Worm (Caenorhabditis elegans): ENCODE results near the gene T22D1.5.
A peak's percentile ranks its signal among the peaks of the same experiment; 100 is the strongest.

The T22D1.5 gene

ce11 chrIV:6905947-6906489, 2.3 kb downstream of the T22D1.5 start, which contains the start of the genes T22D1.17 and T22D1.8 (continued):
- TF ChIP-seq ctbp-1 (GFP tag; IDR thresholded peaks at IDR 0.05) (no peak), dmd-6 (GFP tag; IDR thresholded peaks at IDR 0.05) (no peak), F49E8.2 (tag; optimal IDR thresholded peaks at IDR 0.05; ENCODE audit: borderline replicate concordance) (peak; percentile 30)

- no peak for TF ChIP-seq daf-19 (GFP tag; conservative IDR thresholded peaks at IDR 0.05)
- TF ChIP-seq nhr-28 (tag; optimal IDR thresholded peaks at IDR 0.05): no peak
- TF ChIP-seq pha-4 (GFP tag; IDR thresholded peaks at IDR 0.05): peak; percentile 17; the same call in 1 of the 2 replicates
- TF ChIP-seq pha-4 (tag; optimal IDR thresholded peaks at IDR 0.05): no peak
- no peak for TF ChIP-seq lin-13 (GFP tag; optimal IDR thresholded peaks at IDR 0.05)
- peak; percentile 97 for TF ChIP-seq set-16 (GFP tag; IDR thresholded peaks at IDR 0.05)
- TF ChIP-seq ctbp-1 (GFP tag; IDR thresholded peaks at IDR 0.05): 0 out of 2 replicates have a peak, but pooled peaks have one; percentile 11
Observed at ce11 chrIV:6907487-6907886, 3.7 kb downstream of the T22D1.5 start.

DNA sequence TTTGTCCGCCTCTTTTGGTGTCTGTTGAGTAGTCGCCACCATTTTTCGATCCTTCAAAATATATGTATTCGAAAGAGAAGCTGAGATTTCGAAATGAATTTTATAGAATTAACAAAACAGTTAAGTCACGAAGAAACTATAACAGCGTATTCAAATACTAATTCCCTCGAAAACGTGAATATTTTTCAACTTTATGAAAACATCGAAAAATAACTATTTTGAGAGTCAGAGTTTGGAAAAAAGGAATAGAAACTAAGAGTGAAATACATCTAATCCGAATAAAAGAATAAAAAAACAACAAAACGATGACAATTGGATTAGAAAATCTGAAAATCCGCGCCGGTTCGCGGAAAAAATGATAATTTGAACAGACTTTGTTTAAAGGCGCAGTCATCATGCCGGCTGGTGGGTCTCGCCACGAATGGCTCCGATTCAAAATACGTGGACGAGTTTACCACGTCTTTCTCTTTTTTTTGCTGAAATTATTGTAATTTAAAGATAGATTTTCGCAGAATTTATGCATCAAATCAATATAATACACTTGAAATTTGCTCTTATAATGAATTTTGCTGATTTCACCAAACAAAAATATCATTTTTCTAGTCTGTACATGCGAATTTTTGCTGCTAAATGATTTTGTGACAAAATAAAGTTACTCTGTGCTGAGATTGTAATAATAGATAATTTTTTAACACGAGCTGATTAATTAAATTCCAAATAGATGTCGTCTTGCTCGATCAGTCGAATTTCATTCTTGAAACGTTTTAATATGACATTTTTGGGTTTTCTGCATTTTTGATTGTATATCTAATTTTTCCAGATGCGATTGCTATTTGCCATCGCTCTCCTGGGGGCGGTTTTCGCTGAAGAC, 6.3 kb downstream of the T22D1.5 start, which contains the start of the genes rpn-1 and ribo-1:
Gene rpn-1, minus strand, starts transcription at position 51 of the 871 bp plus-strand sequence.
Gene ribo-1, plus strand, starts transcription at position 821 of the 871 bp plus-strand sequence.
- no peak for TF ChIP-seq hlh-30 (tag; optimal IDR thresholded peaks at IDR 0.05; ENCODE audit: insufficient read depth)
- TF ChIP-seq dpl-1 (GFP tag; optimal IDR thresholded peaks at IDR 0.05): peak; percentile 57
- peak; percentile 9 for TF ChIP-seq dve-1 (tag; optimal IDR thresholded peaks at IDR 0.05; ENCODE audit: insufficient read depth)
- peak; percentile 39 for TF ChIP-seq mes-2 (tag; optimal IDR thresholded peaks at IDR 0.05; ENCODE audit: poor library complexity, severe bottlenecking)
- no peak for TF ChIP-seq lin-29 (GFP tag; IDR thresholded peaks at IDR 0.05)
- TF ChIP-seq unc-62 (GFP tag; optimal IDR thresholded peaks at IDR 0.05 in 1 of 2): peak in 1 of 2 experiments; percentile 19
- TF ChIP-seq unc-62 (tag; optimal IDR thresholded peaks at IDR 0.05): no peak
- peak; percentile 88 for TF ChIP-seq aha-1 (tag)
- peak; percentile 53 for TF ChIP-seq unc-130 (GFP tag; optimal IDR thresholded peaks at IDR 0.05)
- TF ChIP-seq lsy-2 (tag; optimal IDR thresholded peaks at IDR 0.05): peak in 1 of 2 experiments; percentile 64
- peak; percentile 15 for TF ChIP-seq nhr-6 (tag; optimal IDR thresholded peaks at IDR 0.05)
- TF ChIP-seq ZK546.5 (tag; optimal IDR thresholded peaks at IDR 0.05): no peak
- TF ChIP-seq hif-1 (tag; optimal IDR thresholded peaks at IDR 0.05): no peak
- no peak for TF ChIP-seq daf-16 (GFP tag; optimal IDR thresholded peaks at IDR 0.05)
- peak; percentile 25 for TF ChIP-seq daf-16 (tag; optimal IDR thresholded peaks at IDR 0.05)
- no peak for TF ChIP-seq Y5F2A.4 (GFP tag; optimal IDR thresholded peaks at IDR 0.05)
- no peak for TF ChIP-seq R02D3.7 (tag; optimal IDR thresholded peaks at IDR 0.05)

- TF ChIP-seq nhr-42 (GFP tag; IDR thresholded peaks at IDR 0.05) (no peak), unc-62 (GFP tag; optimal IDR thresholded peaks at IDR 0.05 in 1 of 2) (no peak), unc-62 (tag; optimal IDR thresholded peaks at IDR 0.05) (no peak), ceh-20 (GFP tag; IDR thresholded peaks at IDR 0.05) (no peak), ama-1 (optimal IDR thresholded peaks at IDR 0.05) (peak; percentile 28), dmd-6 (GFP tag; IDR thresholded peaks at IDR 0.05) (no peak), lin-38 (GFP tag; IDR thresholded peaks at IDR 0.05) (peak; percentile 36), ces-1 (GFP tag; optimal IDR thresholded peaks at IDR 0.05) (no peak), T26A8.4 (GFP tag; IDR thresholded peaks at IDR 0.05) (peak; percentile 42; the same call in 1 of the 2 replicates), snpc-1.2 (GFP tag; IDR thresholded peaks at IDR 0.05) (peak; percentile 59), lsy-2 (tag; optimal IDR thresholded peaks at IDR 0.05) (peak in 1 of 2 experiments; percentile 15), pha-4 (GFP tag; IDR thresholded peaks at IDR 0.05) (0 out of 2 replicates have a peak, but pooled peaks have one; percentile 35), pha-4 (tag; optimal IDR thresholded peaks at IDR 0.05) (no peak), dmd-8 (GFP tag; IDR thresholded peaks at IDR 0.05) (no peak), F49E8.2 (tag; optimal IDR thresholded peaks at IDR 0.05; ENCODE audit: borderline replicate concordance) (no peak), daf-19 (GFP tag; conservative IDR thresholded peaks at IDR 0.05) (no peak), D1046.2 (GFP tag; IDR thresholded peaks at IDR 0.05) (no peak), F10B5.3 (tag; optimal IDR thresholded peaks at IDR 0.05) (no peak), Y5F2A.4 (GFP tag; optimal IDR thresholded peaks at IDR 0.05) (peak; percentile 47), ZK546.5 (tag; optimal IDR thresholded peaks at IDR 0.05) (no peak), nhr-102 (tag; optimal IDR thresholded peaks at IDR 0.05) (peak; percentile 34), skn-1 (tag; optimal IDR thresholded peaks at IDR 0.05) (no peak), ceh-32 (tag; optimal IDR thresholded peaks at IDR 0.05; ENCODE audit: poor library complexity) (no peak)
Observed at ce11 chrIV:6912851-6913588, 9.3 kb downstream of the T22D1.5 start, which contains the start of gene T22D1.3. Gene T22D1.3 (plus strand): TSS chrIV:6913538.
